Worm (Caenorhabditis elegans) whole organism, young adult: ENCODE measurements around the gene F57G4.1.

Experiments used
- F23B12.7 ChIP-seq: sonication (generic microtip); optimal IDR thresholded peaks from 2 replicates; lab custom pipeline; 2017; ENCODE audit warnings: missing genetic modification characterization, mild to moderate bottlenecking, missing compliant biosample characterization, antibody characterized with exemption, moderate library complexity; ENCODE audit not compliant: insufficient read depth
- Y53F4B.3 ChIP-seq: fragments of 200-800 bp; sonication (Bioruptor generic); IDR thresholded peaks from 2 replicates; pipeline ENCODE4 v1.3.6; 2022; ENCODE audit warnings: missing genetic modification reagents, missing genetic modification characterization, missing compliant biosample characterization
- atf-7 ChIP-seq: sonication (generic microtip); optimal IDR thresholded peaks from 2 replicates; lab custom pipeline; 2017; ENCODE audit warnings: mild to moderate bottlenecking, missing genetic modification characterization, missing compliant biosample characterization
- hsf-1 ChIP-seq: fragments of 200-800 bp; sonication (Bioruptor generic); IDR thresholded peaks from 2 replicates; pipeline ENCODE4 v1.3.6; 2022; ENCODE audit warnings: missing genetic modification reagents, missing genetic modification characterization, missing compliant biosample characterization
- lag-1 ChIP-seq: fragments of 200-800 bp; sonication (Bioruptor generic); IDR thresholded peaks from 2 replicates; pipeline ENCODE4 v1.3.6; 2022; ENCODE audit warnings: missing genetic modification reagents, missing genetic modification characterization, missing compliant biosample characterization
- madf-10 ChIP-seq: sonication (generic microtip); optimal IDR thresholded peaks from 2 replicates; lab custom pipeline; 2016; ENCODE audit warnings: mild to moderate bottlenecking, missing genetic modification characterization, missing compliant biosample characterization
- unc-130 ChIP-seq: sonication (generic microtip); optimal IDR thresholded peaks from 2 replicates; lab custom pipeline; 2016; ENCODE audit warnings: missing genetic modification reagents, missing genetic modification characterization, missing compliant biosample characterization
- unc-62 ChIP-seq: fragments of 150-350 bp; optimal IDR thresholded peaks from 2 replicates; lab custom pipeline; 2014; ENCODE audit warnings: missing biosample characterization, missing genetic modification reagents, missing genetic modification characterization

DNA sequence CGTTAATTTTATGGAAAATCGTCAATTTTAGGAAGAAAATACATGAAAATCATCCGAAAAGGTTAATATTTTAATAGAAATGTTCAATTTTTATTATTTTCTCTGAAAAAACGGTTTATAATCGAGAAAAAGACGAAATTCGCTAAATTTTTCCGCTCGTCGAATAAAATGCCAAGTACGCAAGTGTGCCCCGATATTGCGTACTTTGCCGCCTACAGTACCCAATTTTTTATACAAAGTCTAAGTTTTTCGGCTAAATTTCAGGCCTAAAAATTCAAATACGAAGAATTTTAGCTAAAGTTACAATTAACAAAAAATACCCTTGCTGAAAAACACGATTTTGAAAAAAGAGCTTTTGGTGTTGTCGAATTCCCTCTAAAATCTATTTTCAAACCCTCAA is 35.5 kb downstream of the F57G4.1 start:
- TF ChIP-seq madf-10, result no peak
- TF ChIP-seq atf-7 (tag; lab: Kevin White, UChicago), result no peak
- no peak for TF ChIP-seq F23B12.7 (tag; lab: Kevin White, UChicago)
- no peak for TF ChIP-seq hsf-1 (GFP tag; lab: Robert Waterston, UW)
- no peak for TF ChIP-seq unc-62 (GFP tag; lab: Kevin White, UChicago)
- no peak for TF ChIP-seq unc-130 (GFP tag; lab: Kevin White, UChicago)
- no peak for TF ChIP-seq lag-1 (GFP tag; lab: Robert Waterston, UW)
- TF ChIP-seq Y53F4B.3, result no peak
